4 fruit fly cellular contexts compared by ENCODE assay signal in the genomic region with DNA sequence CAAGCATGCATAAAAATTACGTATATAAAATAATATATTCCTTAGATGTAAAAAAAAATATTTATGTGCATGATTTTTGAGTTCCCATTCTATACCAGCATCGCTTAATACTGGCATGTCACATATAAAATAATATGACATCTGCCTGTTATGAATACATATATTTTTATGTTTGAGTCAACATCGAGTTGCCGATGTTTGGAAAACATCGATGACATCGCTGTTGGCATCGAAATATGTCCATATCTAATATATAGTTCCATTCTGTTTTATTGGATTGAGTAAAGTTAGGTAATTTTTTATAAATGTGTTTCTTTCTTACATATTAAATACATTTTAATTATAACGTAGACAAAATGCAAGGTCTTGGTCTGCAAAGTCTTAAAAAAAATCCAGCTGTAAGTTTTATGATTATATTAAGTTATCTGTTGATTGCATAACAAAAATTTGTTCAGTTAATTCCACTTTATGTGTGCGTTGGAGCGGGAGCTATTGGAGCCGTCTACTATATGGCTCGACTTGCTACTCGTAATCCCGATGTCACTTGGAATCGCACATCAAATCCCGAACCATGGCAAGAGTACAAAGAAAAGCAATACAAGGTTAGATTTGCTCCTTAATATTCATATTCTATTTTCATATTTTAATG.
TF ChIP-seq lines count a peak whose summit lies in the region.

A gene (plus strand): TSS at position 248 of the 649 bp plus-strand sequence.

- no peak for TF ChIP-seq CTCF in whole organism, embryonic (GFP tag; optimal IDR thresholded peaks at IDR 0.05; lab: Kevin White, UChicago)

TF ChIP-seq in whole organism, adult, 20 proteins besides CTCF, POLR2A, EP300 and RAD21:
- peak; percentile 33 for TF ChIP-seq bab1 (GFP tag; optimal IDR thresholded peaks at IDR 0.05; lab: Kevin White, UChicago)
- peak; percentile 29 for TF ChIP-seq toe (GFP tag; optimal IDR thresholded peaks at IDR 0.05; lab: Kevin White, UChicago)
- TF ChIP-seq CG5204 (GFP tag; optimal IDR thresholded peaks at IDR 0.05; lab: Kevin White, UChicago) = peak; percentile 9
- no peak for TF ChIP-seq Hr96 (GFP tag; optimal IDR thresholded peaks at IDR 0.05; lab: Kevin White, UChicago)

TF ChIP-seq in whole organism, embryonic, 481 proteins besides CTCF, POLR2A, EP300 and RAD21 (continues in another document):
- TF ChIP-seq hth (optimal IDR thresholded peaks at IDR 0.05; lab: Kevin White, UChicago) (no peak), maf-S (GFP tag; optimal IDR thresholded peaks at IDR 0.05; lab: Kevin White, UChicago) (no peak), br (optimal IDR thresholded peaks at IDR 0.05; lab: Kevin White, UChicago) (no peak), corto (GFP tag; optimal IDR thresholded peaks at IDR 0.05; lab: Kevin White, UChicago) (no peak), CG2678 (tag; optimal IDR thresholded peaks at IDR 0.05; lab: Kevin White, UChicago) (no peak), hb (GFP tag; IDR thresholded peaks at IDR 0.05; lab: Robert Waterston, UW; ENCODE audit: partially characterized antibody) (peak; percentile 33; the same call in 1 of the 3 replicates), Jarid2 (GFP tag; optimal IDR thresholded peaks at IDR 0.05; lab: Kevin White, UChicago) (no peak), CG6683 (GFP tag; optimal IDR thresholded peaks at IDR 0.05; lab: Kevin White, UChicago) (no peak), CG3065 (GFP tag; optimal IDR thresholded peaks at IDR 0.05; lab: Kevin White, UChicago) (no peak), Awh (GFP tag; IDR thresholded peaks at IDR 0.05; lab: Robert Waterston, UW) (no peak), MESR4 (GFP tag; optimal IDR thresholded peaks at IDR 0.05; lab: Kevin White, UChicago) (peak; percentile 68), CG8478 (optimal IDR thresholded peaks at IDR 0.05; lab: Kevin White, UChicago) (no peak), CG11695 (GFP tag; IDR thresholded peaks at IDR 0.05; lab: Robert Waterston, UW) (no peak), CG10209 (GFP tag; optimal IDR thresholded peaks at IDR 0.05; lab: Kevin White, UChicago) (no peak), Med (GFP tag; lab: Kevin White, UChicago) (no peak), PHDP (tag; optimal IDR thresholded peaks at IDR 0.05; lab: Kevin White, UChicago) (no peak), Eip74EF (GFP tag; optimal IDR thresholded peaks at IDR 0.05; lab: Kevin White, UChicago) (no peak), CG10267 (tag; optimal IDR thresholded peaks at IDR 0.05; lab: Kevin White, UChicago) (peak; percentile 19), Dll (GFP tag; IDR thresholded peaks at IDR 0.05; lab: Robert Waterston, UW; ENCODE audit: partially characterized antibody) (peak; percentile 62; the same call in 1 of the 4 replicates), trem (tag; optimal IDR thresholded peaks at IDR 0.05; lab: Kevin White, UChicago) (no peak), CG10431 (GFP tag; optimal IDR thresholded peaks at IDR 0.05; lab: Kevin White, UChicago) (no peak), crol (GFP tag; IDR thresholded peaks at IDR 0.05; lab: Robert Waterston, UW) (no peak), nmo (GFP tag; optimal IDR thresholded peaks at IDR 0.05; lab: Kevin White, UChicago) (peak; percentile 41), bigmax (GFP tag; optimal IDR thresholded peaks at IDR 0.05; lab: Kevin White, UChicago) (no peak), CG18764 (GFP tag; optimal IDR thresholded peaks at IDR 0.05; lab: Kevin White, UChicago) (no peak), CG18011 (GFP tag; optimal IDR thresholded peaks at IDR 0.05; lab: Kevin White, UChicago) (no peak), Mes4 (GFP tag; optimal IDR thresholded peaks at IDR 0.05; lab: Kevin White, UChicago) (no peak)

TF ChIP-seq in whole organism, prepupa, 60 proteins besides CTCF, POLR2A, EP300 and RAD21:
- TF ChIP-seq CG6276 (GFP tag; optimal IDR thresholded peaks at IDR 0.05; lab: Kevin White, UChicago) = peak; percentile 25
- peak; percentile 33 for TF ChIP-seq svp (GFP tag; lab: Kevin White, UChicago)
- no peak for TF ChIP-seq Eip75B (GFP tag; optimal IDR thresholded peaks at IDR 0.05; lab: Kevin White, UChicago)
- no peak for TF ChIP-seq vri (GFP tag; optimal IDR thresholded peaks at IDR 0.05; lab: Kevin White, UChicago)
TF ChIP-seq in whole organism, prepupa: peak in this region for 2.

TF ChIP-seq in whole organism, wandering third instar larva, 38 proteins besides CTCF, POLR2A, EP300 and RAD21:
- TF ChIP-seq CrebA (GFP tag; optimal IDR thresholded peaks at IDR 0.05; lab: Kevin White, UChicago; ENCODE audit: borderline replicate concordance) (no peak), woc (GFP tag; optimal IDR thresholded peaks at IDR 0.05; lab: Kevin White, UChicago) (peak; percentile 23)
